Fruit fly (Drosophila melanogaster) whole organism, wandering third instar larva: ENCODE data around the gene Hr96.

ENCODE experiments used
- Vsx2 ChIP-seq: fragments of 200-300, 225-300 bp; sonication (Bioruptor generic); optimal IDR thresholded peaks from 2 replicates; lab custom pipeline; 2018; ENCODE audit warnings: missing biosample characterization, missing genetic modification characterization; ENCODE audit not compliant: partially characterized antibody
- sv ChIP-seq: fragments of 200-800 bp; sonication (Bioruptor generic); optimal IDR thresholded peaks from 3 replicates; lab custom pipeline; 2016; ENCODE audit warnings: missing biosample characterization, missing genetic modification characterization

dm6 chr3R:25032686-25033085 is 7.7 kb downstream of the Hr96 start:
- no peak for TF ChIP-seq sv (GFP tag; lab: Kevin White, UChicago)
- no peak for TF ChIP-seq Vsx2 (GFP tag; lab: Kevin White, UChicago)
